Worm (Caenorhabditis elegans) whole organism, mixed stage, embryonic: ENCODE measurements around the gene ceh-36.

Experiments used
- ces-1 ChIP-seq: fragments of 150-350 bp; optimal IDR thresholded peaks from 2 replicates; lab custom pipeline; 2014; ENCODE audit warnings: missing biosample characterization, missing genetic modification reagents, missing genetic modification characterization
- cnd-1 ChIP-seq: fragments of 200-800 bp; sonication (Bioruptor generic); optimal IDR thresholded peaks from 2 replicates; lab custom pipeline; 2018; ENCODE audit warnings: mild to moderate bottlenecking, missing genetic modification characterization, missing compliant biosample characterization
- elt-3 ChIP-seq: fragments of 150-350 bp; optimal IDR thresholded peaks from 2 replicates; lab custom pipeline; 2014; ENCODE audit warnings: missing biosample characterization, missing genetic modification characterization
- ham-2 ChIP-seq: fragments of 200-800 bp; sonication (Bioruptor generic); optimal IDR thresholded peaks from 2 replicates; lab custom pipeline; 2018; ENCODE audit warnings: mild to moderate bottlenecking, missing genetic modification characterization, missing compliant biosample characterization
- lsy-2 ChIP-seq: fragments of 150-350 bp; optimal IDR thresholded peaks from 2 replicates; lab custom pipeline; 2014; ENCODE audit warnings: missing biosample characterization, missing genetic modification characterization
- mep-1 ChIP-seq: fragments of 150-350 bp; optimal IDR thresholded peaks from 2 replicates; lab custom pipeline; 2017; ENCODE audit warnings: missing biosample characterization, missing genetic modification reagents, missing genetic modification characterization, inconsistent platforms
- nhr-237 ChIP-seq: fragments of 150-350 bp; optimal IDR thresholded peaks from 2 replicates; lab custom pipeline; 2014; ENCODE audit warnings: missing biosample characterization, missing genetic modification characterization
- nhr-28 ChIP-seq: fragments of 150-350 bp; optimal IDR thresholded peaks from 2 replicates; lab custom pipeline; 2014; ENCODE audit warnings: missing biosample characterization, missing genetic modification characterization
- pha-4 ChIP-seq: fragments of 150-350 bp; optimal IDR thresholded peaks from 2 replicates; lab custom pipeline; 2018; ENCODE audit warnings: missing biosample characterization, missing genetic modification reagents, missing genetic modification characterization
- ztf-11 ChIP-seq: fragments of 150-350 bp; optimal IDR thresholded peaks from 2 replicates; lab custom pipeline; 2014; ENCODE audit warnings: missing biosample characterization, missing genetic modification characterization

DNA sequence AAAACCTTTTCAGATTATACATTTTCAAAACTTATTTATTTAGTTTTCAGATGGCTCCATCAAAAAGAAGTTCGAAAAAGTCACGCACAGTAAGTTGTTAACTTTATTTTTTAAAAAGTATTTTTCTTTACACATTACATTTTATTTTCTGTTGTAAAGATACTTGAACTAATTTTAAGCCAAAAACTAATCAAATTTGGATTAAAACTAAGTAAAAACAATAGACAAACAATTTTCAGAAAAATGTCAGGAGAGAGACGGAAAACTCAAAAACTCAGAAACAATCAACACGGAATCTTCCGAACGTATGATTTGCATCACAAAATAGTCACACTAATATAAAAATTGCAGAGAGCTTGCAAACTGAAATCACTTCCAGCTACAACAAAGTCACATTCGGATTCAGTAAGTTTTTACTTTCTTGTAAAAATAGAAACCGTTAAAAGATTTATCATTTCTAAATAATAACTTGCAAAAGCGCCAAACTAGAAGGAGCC lies 44.4 kb downstream of the ceh-36 start, which contains the start of gene ceh-89:
- TF ChIP-seq mep-1 (no peak), ces-1 (GFP tag; lab: Kevin White, UChicago) (no peak), nhr-237 (no peak), pha-4 (tag; lab: Kevin White, UChicago) (no peak), nhr-28 (no peak), lsy-2 (tag; lab: Kevin White, UChicago) (no peak), cnd-1 (no peak), elt-3 (tag; lab: Kevin White, UChicago) (no peak), ztf-11 (no peak), ham-2 (no peak)
